Worm (Caenorhabditis elegans) whole organism, L1 larva: ENCODE results near the gene Y47D7A.18.

ENCODE experiments used
- C16A3.4 ChIP-seq: fragments of 150-350 bp; optimal IDR thresholded peaks from 2 replicates; lab custom pipeline; 2014; ENCODE audit warnings: missing biosample characterization, missing genetic modification characterization
- aly-2 ChIP-seq: fragments of 150-350 bp; optimal IDR thresholded peaks from 2 replicates; lab custom pipeline; 2014; ENCODE audit warnings: missing biosample characterization, missing genetic modification characterization
- ama-1 ChIP-seq: fragments of 150-350 bp; optimal IDR thresholded peaks from 2 replicates; lab custom pipeline; 2014
- elt-2 ChIP-seq: sonication (generic microtip); optimal IDR thresholded peaks from 2 replicates; lab custom pipeline; 2016; ENCODE audit warnings: missing genetic modification characterization, mild to moderate bottlenecking, inconsistent platforms, missing compliant biosample characterization, missing genetic modification reagents
- mdl-1 ChIP-seq, 2 experiments: fragments of 150-350 bp; optimal IDR thresholded peaks; 2 replicates each; lab custom pipeline; 2014 to 2017; ENCODE audit warnings: missing biosample characterization in 2 of 2, missing genetic modification characterization in 2 of 2, inconsistent platforms in 1 of 2
- tbx-2 ChIP-seq: sonication (generic microtip); optimal IDR thresholded peaks from 2 replicates; lab custom pipeline; 2016; ENCODE audit warnings: missing genetic modification characterization, missing compliant biosample characterization
- unc-130 ChIP-seq: fragments of 150-350 bp; optimal IDR thresholded peaks from 2 replicates; lab custom pipeline; 2017; ENCODE audit warnings: missing biosample characterization, missing genetic modification characterization, inconsistent platforms

DNA sequence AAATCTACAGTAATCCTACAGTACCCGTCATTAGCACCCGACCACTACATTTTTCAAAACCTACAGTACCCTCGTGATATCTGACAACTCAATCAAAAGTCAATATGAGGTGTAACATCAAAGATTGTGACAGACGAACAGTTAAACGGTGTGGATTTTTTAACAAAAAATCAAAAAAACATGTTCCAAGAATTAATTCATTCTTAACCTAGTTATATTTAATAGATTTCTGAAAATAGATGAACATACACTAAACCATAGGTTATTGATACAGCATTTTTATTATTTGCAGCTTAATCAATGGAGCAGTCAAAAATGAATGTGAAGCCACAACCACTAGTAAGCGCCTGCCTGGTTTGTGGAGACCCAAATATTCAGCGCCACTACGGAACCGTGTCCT lies 9.1 kb downstream of the Y47D7A.18 start, which contains the start of gene nhr-118:
- TF ChIP-seq mdl-1 (tag; optimal IDR thresholded peaks at IDR 0.05; lab: Kevin White, UChicago) (no peak), aly-2 (tag; lab: Kevin White, UChicago) (no peak), elt-2 (tag; lab: Kevin White, UChicago) (no peak), C16A3.4 (tag; lab: Kevin White, UChicago) (no peak), unc-130 (tag; lab: Kevin White, UChicago) (no peak), ama-1 (lab: Kevin White, UChicago) (no peak), tbx-2 (tag; lab: Kevin White, UChicago) (no peak)
